Fruit fly (Drosophila melanogaster) whole organism, pupa: ENCODE measurements around the gene CG15262.

Experiments
- CG10348 ChIP-seq: fragments of 200-800 bp; sonication (Bioruptor generic); IDR thresholded peaks from 2 replicates; pipeline ENCODE4 v1.3.6; 2022; ENCODE audit warnings: missing biosample characterization, missing genetic modification characterization
- CG12605 ChIP-seq: fragments of 200-800 bp; sonication (Bioruptor generic); IDR thresholded peaks from 2 replicates; pipeline ENCODE4 v1.3.6; 2022; ENCODE audit warnings: missing biosample characterization, missing genetic modification characterization
- CG13204 ChIP-seq: fragments of 200-800 bp; sonication (Bioruptor generic); optimal IDR thresholded peaks from 2 replicates; lab custom pipeline; 2018; ENCODE audit warnings: missing biosample characterization, mild to moderate bottlenecking, missing genetic modification characterization, moderate library complexity
- CG14655 ChIP-seq: fragments of 200-800 bp; sonication (Bioruptor generic); optimal IDR thresholded peaks from 3 replicates; lab custom pipeline; 2017; ENCODE audit warnings: mild to moderate bottlenecking, missing biosample characterization, missing genetic modification reagents, missing genetic modification characterization
- CG15710 ChIP-seq: fragments of 200-800 bp; sonication (Bioruptor generic); optimal IDR thresholded peaks from 2 replicates; lab custom pipeline; 2018; ENCODE audit warnings: missing biosample characterization, mild to moderate bottlenecking, missing genetic modification characterization, moderate library complexity
- CG17806 ChIP-seq: fragments of 200-800 bp; sonication (Bioruptor generic); optimal IDR thresholded peaks from 2 replicates; lab custom pipeline; 2018; ENCODE audit warnings: missing biosample characterization, mild to moderate bottlenecking, missing genetic modification characterization, moderate library complexity
- CG32121 ChIP-seq: fragments of 200-800 bp; sonication (Bioruptor generic); IDR thresholded peaks from 2 replicates; pipeline ENCODE4 v1.3.6; 2022; ENCODE audit warnings: missing biosample characterization, missing genetic modification characterization
- CG34367 ChIP-seq: fragments of 200-800 bp; sonication (Bioruptor generic); optimal IDR thresholded peaks from 2 replicates; lab custom pipeline; 2018; ENCODE audit warnings: missing biosample characterization, mild to moderate bottlenecking, missing genetic modification characterization
- CG4496 ChIP-seq: fragments of 200-800 bp; sonication (Bioruptor generic); IDR thresholded peaks from 3 replicates; pipeline ENCODE4 v1.3.6; 2022; ENCODE audit warnings: missing biosample characterization, missing genetic modification characterization
- CG8159 ChIP-seq: fragments of 200-800 bp; sonication (Bioruptor generic); optimal IDR thresholded peaks from 3 replicates; lab custom pipeline; 2018; ENCODE audit warnings: missing biosample characterization, mild to moderate bottlenecking, missing genetic modification characterization, moderate library complexity
- CG8301 ChIP-seq: fragments of 200-800 bp; sonication (Bioruptor generic); optimal IDR thresholded peaks from 2 replicates; lab custom pipeline; 2018; ENCODE audit warnings: missing biosample characterization, mild to moderate bottlenecking, missing genetic modification characterization
- CG9948 ChIP-seq: fragments of 200-800 bp; sonication (Bioruptor generic); optimal IDR thresholded peaks from 2 replicates; lab custom pipeline; 2018; ENCODE audit warnings: missing biosample characterization, mild to moderate bottlenecking, missing genetic modification characterization, moderate library complexity
- D1 ChIP-seq: fragments of 200-800 bp; sonication (Bioruptor generic); optimal IDR thresholded peaks from 2 replicates; lab custom pipeline; 2018; ENCODE audit warnings: missing biosample characterization, mild to moderate bottlenecking, missing genetic modification characterization, moderate library complexity
- EcR ChIP-seq: fragments of 200-800 bp; sonication (Bioruptor generic); optimal IDR thresholded peaks from 3 replicates; lab custom pipeline; 2019; ENCODE audit warnings: missing biosample characterization, missing genetic modification characterization, mild to moderate bottlenecking, moderate library complexity, missing genetic modification reagents
- Ets98B ChIP-seq: fragments of 200-800 bp; sonication (Bioruptor generic); IDR thresholded peaks from 2 replicates; pipeline ENCODE4 v1.3.6; 2022; ENCODE audit warnings: missing biosample characterization, missing genetic modification characterization
- Pif1A ChIP-seq: fragments of 200-800 bp; sonication (Bioruptor generic); optimal IDR thresholded peaks from 3 replicates; lab custom pipeline; 2016; ENCODE audit warnings: missing biosample characterization, missing genetic modification characterization
- Pif1B ChIP-seq: fragments of 200-800 bp; sonication (Bioruptor generic); optimal IDR thresholded peaks from 3 replicates; lab custom pipeline; 2016; ENCODE audit warnings: missing biosample characterization, missing genetic modification characterization
- Snoo ChIP-seq: fragments of 200-800 bp; sonication (Bioruptor generic); optimal IDR thresholded peaks from 3 replicates; lab custom pipeline; 2017; ENCODE audit warnings: missing biosample characterization, mild to moderate bottlenecking, missing genetic modification characterization, inconsistent platforms
- fd96Ca ChIP-seq: fragments of 200-800 bp; sonication (Bioruptor generic); IDR thresholded peaks from 3 replicates; pipeline ENCODE4 v1.3.6; 2022; ENCODE audit warnings: missing biosample characterization, missing genetic modification characterization
- gl ChIP-seq: fragments of 200-800 bp; sonication (Bioruptor generic); optimal IDR thresholded peaks from 2 replicates; lab custom pipeline; 2018; ENCODE audit warnings: missing biosample characterization, mild to moderate bottlenecking, missing genetic modification characterization
- rn ChIP-seq: fragments of 200-800 bp; sonication (Bioruptor generic); IDR thresholded peaks from 2 replicates; pipeline ENCODE4 v1.3.6; 2022; ENCODE audit warnings: missing biosample characterization, missing genetic modification characterization

CG15262 gene

DNA sequence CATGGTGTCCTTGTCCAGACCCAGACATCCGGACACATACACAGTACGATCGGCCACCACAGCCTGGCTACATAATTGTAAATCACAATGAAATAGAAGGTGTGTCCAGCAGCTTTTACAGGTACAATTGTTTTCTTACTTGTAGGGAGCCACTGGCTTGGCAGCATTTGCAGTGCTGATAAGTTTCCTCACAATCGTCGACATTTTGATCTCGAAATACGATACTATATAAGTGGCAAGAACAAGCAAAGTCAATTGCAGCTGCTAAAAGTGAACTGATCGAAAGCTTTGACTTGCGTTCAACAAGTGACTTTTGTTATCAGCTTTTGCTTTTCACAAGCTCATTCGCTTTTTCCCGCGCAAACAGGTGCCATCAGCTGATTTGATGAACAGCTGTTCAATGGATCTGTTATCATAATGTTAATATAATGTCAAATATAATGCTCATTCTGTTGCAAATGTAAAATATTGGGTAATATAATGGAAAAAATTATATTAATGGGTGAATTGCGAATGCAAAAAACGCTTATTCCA lies 22.8 kb upstream of the CG15262 start, which contains the start of gene UK114:
UK114 (minus strand) TSS at position 309 of the 534 bp plus-strand sequence.
- TF ChIP-seq D1 (tag; lab: Kevin White, UChicago) = no peak
- TF ChIP-seq CG4496 = no peak
- no peak for TF ChIP-seq CG8159 (tag; lab: Kevin White, UChicago)
- TF ChIP-seq EcR (GFP tag; lab: Kevin White, UChicago) = no peak
- TF ChIP-seq CG8301 (tag; lab: Kevin White, UChicago) = no peak
- no peak for TF ChIP-seq CG9948 (tag; lab: Kevin White, UChicago)
- TF ChIP-seq CG14655 (GFP tag; lab: Kevin White, UChicago) = no peak
- no peak for TF ChIP-seq fd96Ca (GFP tag; lab: Robert Waterston, UW)
- TF ChIP-seq CG13204 (GFP tag; lab: Kevin White, UChicago) = no peak
- no peak for TF ChIP-seq Pif1B
- no peak for TF ChIP-seq Ets98B
- no peak for TF ChIP-seq Snoo (tag; lab: Kevin White, UChicago)
- no peak for TF ChIP-seq CG10348 (GFP tag; lab: Robert Waterston, UW)
- no peak for TF ChIP-seq rn
- no peak for TF ChIP-seq CG12605 (GFP tag; lab: Robert Waterston, UW)
- TF ChIP-seq CG32121 = no peak
- no peak for TF ChIP-seq gl (tag; lab: Kevin White, UChicago)
- TF ChIP-seq, all 21 proteins: peak for 0

dm6 chr2L:15275794-15276193 lies 21.8 kb upstream of the CG15262 start:
- TF ChIP-seq CG34367 (tag; lab: Kevin White, UChicago) (peak; percentile 27), Snoo (tag; lab: Kevin White, UChicago) (peak; percentile 43), CG4496 (0 out of 3 replicates have a peak, but pooled peaks have one; percentile 24), CG10348 (GFP tag; lab: Robert Waterston, UW) (no peak), EcR (GFP tag; lab: Kevin White, UChicago) (no peak), CG15710 (tag; lab: Kevin White, UChicago) (peak; percentile 39), CG17806 (peak; percentile 52), gl (tag; lab: Kevin White, UChicago) (no peak), Pif1B (peak; percentile 32), CG8301 (tag; lab: Kevin White, UChicago) (no peak), CG9948 (tag; lab: Kevin White, UChicago) (peak; percentile 32), CG12605 (GFP tag; lab: Robert Waterston, UW) (no peak), CG14655 (GFP tag; lab: Kevin White, UChicago) (no peak), CG8159 (tag; lab: Kevin White, UChicago) (peak; percentile 57), Ets98B (no peak), rn (no peak; the same call in 1 of the 2 replicates), D1 (tag; lab: Kevin White, UChicago) (no peak), fd96Ca (GFP tag; lab: Robert Waterston, UW) (0 out of 3 replicates have a peak, but pooled peaks have one; percentile 8), CG32121 (peak; percentile 29; the same call in 1 of the 2 replicates), Pif1A (GFP tag; lab: Kevin White, UChicago) (peak; percentile 36), CG13204 (GFP tag; lab: Kevin White, UChicago) (no peak)

- no peak for TF ChIP-seq CG4496
- TF ChIP-seq Snoo (tag; lab: Kevin White, UChicago) = peak; percentile 39
These were observed 16.6 kb upstream of the CG15262 start for dm6 chr2L:15280975-15281374.

DNA sequence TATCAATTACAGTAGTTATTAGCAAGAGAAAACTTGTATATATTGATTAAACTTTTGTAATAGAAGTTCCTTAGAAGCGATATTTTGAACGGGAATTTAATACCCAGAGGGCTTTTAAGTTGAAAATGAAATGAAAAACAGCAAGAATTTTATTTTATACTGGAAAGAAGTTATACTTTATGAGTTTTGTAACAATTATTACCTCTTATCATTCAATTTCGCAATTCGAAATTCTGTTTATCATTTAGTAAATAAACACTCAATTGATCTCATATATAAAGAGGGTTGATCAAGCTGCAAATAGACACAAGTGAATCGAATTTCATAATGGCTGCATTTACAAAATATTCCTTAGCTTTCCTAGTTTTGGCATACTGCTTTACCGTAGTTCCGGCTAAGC lies 12.9 kb upstream of the CG15262 start, which contains the start of gene CG15263:
CG15263 (plus strand) TSS at position 301 of the 400 bp plus-strand sequence.
- TF ChIP-seq CG12605 (GFP tag; lab: Robert Waterston, UW) = no peak
- TF ChIP-seq fd96Ca (GFP tag; lab: Robert Waterston, UW) = no peak
- no peak for TF ChIP-seq CG17806
- no peak for TF ChIP-seq Pif1A (GFP tag; lab: Kevin White, UChicago)
- no peak for TF ChIP-seq CG8301 (tag; lab: Kevin White, UChicago)
- no peak for TF ChIP-seq CG13204 (GFP tag; lab: Kevin White, UChicago)
- no peak for TF ChIP-seq CG8159 (tag; lab: Kevin White, UChicago)
- TF ChIP-seq CG32121 = no peak
- no peak for TF ChIP-seq CG14655 (GFP tag; lab: Kevin White, UChicago)
- TF ChIP-seq CG15710 (tag; lab: Kevin White, UChicago) = no peak
- no peak for TF ChIP-seq Ets98B
- TF ChIP-seq CG4496 = no peak
- TF ChIP-seq Pif1B = no peak
- TF ChIP-seq Snoo (tag; lab: Kevin White, UChicago) = no peak
- TF ChIP-seq CG34367 (tag; lab: Kevin White, UChicago) = no peak
- TF ChIP-seq, all 21 proteins: peak for 0

- TF ChIP-seq Pif1A (GFP tag; lab: Kevin White, UChicago) (no peak), CG10348 (GFP tag; lab: Robert Waterston, UW) (no peak), CG12605 (GFP tag; lab: Robert Waterston, UW) (no peak), CG4496 (no peak), EcR (GFP tag; lab: Kevin White, UChicago) (no peak), CG32121 (no peak), gl (tag; lab: Kevin White, UChicago) (no peak), CG8301 (tag; lab: Kevin White, UChicago) (no peak), Pif1B (no peak), fd96Ca (GFP tag; lab: Robert Waterston, UW) (no peak), CG34367 (tag; lab: Kevin White, UChicago) (no peak), D1 (tag; lab: Kevin White, UChicago) (no peak), CG9948 (tag; lab: Kevin White, UChicago) (no peak), Ets98B (no peak), CG13204 (GFP tag; lab: Kevin White, UChicago) (no peak), CG17806 (no peak)
- TF ChIP-seq, all 21 proteins: peak for 0
These were observed 5.5 kb upstream of the CG15262 start, which contains the start of gene CG15260 for dm6 chr2L:15292139-15292538. Gene CG15260, minus strand, starts transcription at chr2L:15292239.
